Fruit fly (Drosophila melanogaster) whole organism, wandering third instar larva: ENCODE measurements around the gene UQCR-14.

Experiments
- Abd-B ChIP-seq: fragments of >200 bp; optimal IDR thresholded peaks from 2 replicates; lab custom pipeline; 2017; ENCODE audit warnings: missing biosample characterization, missing genetic modification characterization
- CG32264 ChIP-seq: fragments of 200-800 bp; sonication (Bioruptor generic); optimal IDR thresholded peaks from 2 replicates; lab custom pipeline; 2016; ENCODE audit warnings: missing biosample characterization, missing genetic modification characterization
- CG9705 ChIP-seq: fragments of 200-800 bp; sonication (Bioruptor generic); optimal IDR thresholded peaks from 2 replicates; lab custom pipeline; 2018; ENCODE audit warnings: missing biosample characterization, mild to moderate bottlenecking, missing genetic modification characterization
- CrebA ChIP-seq: fragments of 200-800 bp; sonication (Bioruptor generic); optimal IDR thresholded peaks from 2 replicates; lab custom pipeline; 2016; ENCODE audit warnings: missing biosample characterization, mild to moderate bottlenecking, missing genetic modification characterization, borderline replicate concordance
- Dfd ChIP-seq: fragments of >200 bp; optimal IDR thresholded peaks from 2 replicates; lab custom pipeline; 2017; ENCODE audit warnings: missing biosample characterization, missing genetic modification characterization
- Dif ChIP-seq: fragments of 200-275, 200-300 bp; sonication (Bioruptor generic); optimal IDR thresholded peaks from 2 replicates; lab custom pipeline; 2018; ENCODE audit warnings: missing biosample characterization, missing genetic modification characterization; ENCODE audit not compliant: partially characterized antibody
- GATAd ChIP-seq: sonication (Bioruptor generic); optimal IDR thresholded peaks from 2 replicates; lab custom pipeline; 2016; ENCODE audit warnings: missing biosample characterization, missing genetic modification characterization
- HLH106 ChIP-seq: fragments of 200-800 bp; optimal IDR thresholded peaks from 3 replicates; lab custom pipeline; 2019; ENCODE audit warnings: missing biosample characterization, mild to moderate bottlenecking, missing genetic modification characterization, moderate library complexity
- Hnf4 ChIP-seq: fragments of 200-800 bp; sonication (Bioruptor generic); optimal IDR thresholded peaks from 2 replicates; lab custom pipeline; 2016; ENCODE audit warnings: missing biosample characterization, mild to moderate bottlenecking, missing genetic modification characterization
- Hr78 ChIP-seq: fragments of >200 bp; optimal IDR thresholded peaks from 2 replicates; lab custom pipeline; 2017; ENCODE audit warnings: missing biosample characterization, missing genetic modification characterization
- Hr83 ChIP-seq: fragments of 200-300 bp; sonication (Bioruptor generic); optimal IDR thresholded peaks from 2 replicates; lab custom pipeline; 2016; ENCODE audit warnings: missing biosample characterization, mild to moderate bottlenecking, missing genetic modification characterization, moderate library complexity; ENCODE audit not compliant: poor library complexity, severe bottlenecking
- Jra ChIP-seq: sonication (Bioruptor generic); optimal IDR thresholded peaks from 2 replicates; lab custom pipeline; 2016; ENCODE audit warnings: missing biosample characterization, missing genetic modification characterization
- Mio ChIP-seq: sonication (Bioruptor generic); optimal IDR thresholded peaks from 2 replicates; lab custom pipeline; 2016; ENCODE audit warnings: missing biosample characterization, missing genetic modification characterization
- Myc ChIP-seq: fragments of >200 bp; optimal IDR thresholded peaks from 2 replicates; lab custom pipeline; 2017
- N ChIP-seq: fragments of >200 bp; optimal IDR thresholded peaks from 2 replicates; lab custom pipeline; 2018; ENCODE audit warnings: missing biosample characterization, missing external identifiers, missing genetic modification characterization
- OdsH ChIP-seq: fragments of 200-800 bp; sonication (Bioruptor generic); optimal IDR thresholded peaks from 2 replicates; lab custom pipeline; 2016; ENCODE audit warnings: missing biosample characterization, mild to moderate bottlenecking, missing genetic modification characterization
- Rel ChIP-seq, 2 experiments: fragments of 200-800 bp; sonication (Bioruptor generic) in 1 of 2; optimal IDR thresholded peaks; 2 replicates in 1 of 2; 3 replicates in 1 of 2; lab custom pipeline; 2016 to 2019; ENCODE audit warnings: mild to moderate bottlenecking in 2 of 2, missing biosample characterization in 2 of 2, missing genetic modification characterization in 2 of 2, moderate library complexity in 1 of 2
- Sp1 ChIP-seq: fragments of 200-800 bp; sonication (Bioruptor generic); optimal IDR thresholded peaks from 3 replicates; lab custom pipeline; 2019; ENCODE audit warnings: missing biosample characterization, mild to moderate bottlenecking, missing genetic modification characterization, moderate library complexity
- Vsx2 ChIP-seq: fragments of 200-300, 225-300 bp; sonication (Bioruptor generic); optimal IDR thresholded peaks from 2 replicates; lab custom pipeline; 2018; ENCODE audit warnings: missing biosample characterization, missing genetic modification characterization; ENCODE audit not compliant: partially characterized antibody
- br ChIP-seq: fragments of 200-800 bp; sonication (Bioruptor generic); optimal IDR thresholded peaks from 2 replicates; lab custom pipeline; 2016; ENCODE audit warnings: missing biosample characterization, missing genetic modification characterization
- brk ChIP-seq: fragments of 200-800 bp; sonication (Bioruptor generic); optimal IDR thresholded peaks from 2 replicates; lab custom pipeline; 2016; ENCODE audit warnings: missing biosample characterization, mild to moderate bottlenecking, missing genetic modification characterization
- dl ChIP-seq, 2 experiments: fragments of 175-275, 200-275 bp in 1 of 2; fragments of 200-275 bp in 1 of 2; sonication (Bioruptor generic); optimal IDR thresholded peaks; lab custom pipeline; 2018; ENCODE audit warnings: mild to moderate bottlenecking in 2 of 2, missing biosample characterization in 2 of 2, missing genetic modification characterization in 2 of 2, moderate library complexity in 2 of 2; ENCODE audit not compliant: partially characterized antibody in 2 of 2, insufficient read depth in 1 of 2
- dmrt93B ChIP-seq: fragments of 200-800 bp; sonication (Bioruptor generic); optimal IDR thresholded peaks from 2 replicates; lab custom pipeline; 2018; ENCODE audit warnings: missing biosample characterization, mild to moderate bottlenecking, missing genetic modification characterization
- dsf ChIP-seq: sonication (Bioruptor generic); optimal IDR thresholded peaks from 2 replicates; lab custom pipeline; 2016; ENCODE audit warnings: missing biosample characterization, missing genetic modification characterization, borderline replicate concordance
- ey ChIP-seq: fragments of 200-800 bp; sonication (Bioruptor generic); optimal IDR thresholded peaks from 2 replicates; lab custom pipeline; 2016; ENCODE audit warnings: missing biosample characterization, missing genetic modification characterization
- foxo ChIP-seq, 2 experiments: fragments of 200-800 bp; sonication (Bioruptor generic); optimal IDR thresholded peaks; 2 replicates in 1 of 2; 3 replicates in 1 of 2; lab custom pipeline; 2016 to 2017; ENCODE audit warnings: missing biosample characterization in 2 of 2, missing genetic modification characterization in 2 of 2
- fru ChIP-seq: fragments of 200-800 bp; sonication (Bioruptor generic); optimal IDR thresholded peaks from 3 replicates; lab custom pipeline; 2016; ENCODE audit warnings: missing biosample characterization, mild to moderate bottlenecking, missing genetic modification characterization
- h ChIP-seq: fragments of 200-800 bp; sonication (Bioruptor generic); optimal IDR thresholded peaks from 3 replicates; lab custom pipeline; 2016; ENCODE audit warnings: missing biosample characterization, mild to moderate bottlenecking, missing genetic modification characterization
- jim ChIP-seq: fragments of 175-275, 200-325 bp; sonication (Bioruptor generic); optimal IDR thresholded peaks from 2 replicates; lab custom pipeline; 2016; ENCODE audit warnings: missing biosample characterization, mild to moderate bottlenecking, missing genetic modification characterization
- lola ChIP-seq: fragments of >200 bp; optimal IDR thresholded peaks from 2 replicates; lab custom pipeline; 2017; ENCODE audit warnings: missing biosample characterization, missing genetic modification characterization
- pan ChIP-seq: fragments of >200 bp; optimal IDR thresholded peaks from 2 replicates; lab custom pipeline; 2017
- psq ChIP-seq: fragments of 200-800 bp; sonication (Bioruptor generic); optimal IDR thresholded peaks from 3 replicates; lab custom pipeline; 2017; ENCODE audit warnings: missing biosample characterization, mild to moderate bottlenecking, missing genetic modification characterization, moderate library complexity
- rgr ChIP-seq: fragments of 200-800 bp; sonication (Bioruptor generic); optimal IDR thresholded peaks from 3 replicates; lab custom pipeline; 2016; ENCODE audit warnings: missing biosample characterization, mild to moderate bottlenecking, missing genetic modification characterization
- sage ChIP-seq: fragments of 200-800 bp; sonication (Bioruptor generic); optimal IDR thresholded peaks from 2 replicates; lab custom pipeline; 2016; ENCODE audit warnings: missing biosample characterization, mild to moderate bottlenecking, missing genetic modification characterization
- sv ChIP-seq: fragments of 200-800 bp; sonication (Bioruptor generic); optimal IDR thresholded peaks from 3 replicates; lab custom pipeline; 2016; ENCODE audit warnings: missing biosample characterization, missing genetic modification characterization
- tai ChIP-seq: sonication (Bioruptor generic); optimal IDR thresholded peaks from 2 replicates; lab custom pipeline; 2016; ENCODE audit warnings: missing biosample characterization, missing genetic modification characterization
- usp ChIP-seq: fragments of >200 bp; optimal IDR thresholded peaks from 2 replicates; lab custom pipeline; 2017; ENCODE audit warnings: missing biosample characterization, missing genetic modification characterization
- woc ChIP-seq: sonication (Bioruptor generic); optimal IDR thresholded peaks from 2 replicates; lab custom pipeline; 2016; ENCODE audit warnings: missing biosample characterization, mild to moderate bottlenecking, missing genetic modification characterization

Gene UQCR-14

dm6 chrX:16243989-16244388, 42.1 kb upstream of the UQCR-14 start:
- TF ChIP-seq pan (lab: Kevin White, UChicago) (no peak), woc (no peak), h (GFP tag; lab: Kevin White, UChicago) (no peak), Mio (GFP tag; lab: Kevin White, UChicago) (no peak), OdsH (GFP tag; lab: Kevin White, UChicago) (no peak)
- TF ChIP-seq, all 38 proteins: peak for 0

- TF ChIP-seq Myc, result peak; percentile 38
- TF ChIP-seq rgr (GFP tag; lab: Kevin White, UChicago), result no peak
- TF ChIP-seq CrebA (GFP tag; lab: Kevin White, UChicago), result no peak
- no peak for TF ChIP-seq Dif (GFP tag; lab: Kevin White, UChicago)
- no peak for TF ChIP-seq Abd-B (GFP tag; lab: Kevin White, UChicago)
- no peak for TF ChIP-seq foxo (GFP tag; optimal IDR thresholded peaks at IDR 0.05; lab: Kevin White, UChicago)
Observed at dm6 chrX:16244731-16245130, 41.4 kb upstream of the UQCR-14 start.

- TF ChIP-seq GATAd (GFP tag; lab: Kevin White, UChicago) (no peak), jim (GFP tag; lab: Kevin White, UChicago) (no peak), HLH106 (peak; percentile 57), sv (GFP tag; lab: Kevin White, UChicago) (peak; percentile 66), OdsH (GFP tag; lab: Kevin White, UChicago) (peak; percentile 35), tai (GFP tag; lab: Kevin White, UChicago) (no peak), brk (GFP tag; lab: Kevin White, UChicago) (no peak), Sp1 (peak; percentile 56), h (GFP tag; lab: Kevin White, UChicago) (peak; percentile 62), Jra (GFP tag; lab: Kevin White, UChicago) (no peak), N (GFP tag; lab: Kevin White, UChicago) (no peak), Dif (GFP tag; lab: Kevin White, UChicago) (no peak), Hnf4 (GFP tag; lab: Kevin White, UChicago) (peak; percentile 33), rgr (GFP tag; lab: Kevin White, UChicago) (peak; percentile 56), woc (no peak), lola (GFP tag; lab: Kevin White, UChicago) (no peak), dsf (GFP tag; lab: Kevin White, UChicago) (no peak), Hr78 (GFP tag; lab: Kevin White, UChicago) (no peak), psq (GFP tag; lab: Kevin White, UChicago) (peak; percentile 25), pan (lab: Kevin White, UChicago) (no peak), Vsx2 (GFP tag; lab: Kevin White, UChicago) (no peak), dl (GFP tag; optimal IDR thresholded peaks at IDR 0.05; lab: Kevin White, UChicago; ENCODE audit: insufficient read depth in 1 of 2, partially characterized antibody in 2 of 2) (no peak), Hr83 (GFP tag; lab: Kevin White, UChicago) (no peak), foxo (GFP tag; optimal IDR thresholded peaks at IDR 0.05; lab: Kevin White, UChicago) (peak in 1 of 2 experiments; percentile 68), br (GFP tag; lab: Kevin White, UChicago) (peak; percentile 34), Rel (GFP tag; optimal IDR thresholded peaks at IDR 0.05; lab: Kevin White, UChicago) (no peak), Rel (tag; optimal IDR thresholded peaks at IDR 0.05; lab: Kevin White, UChicago) (no peak), Mio (GFP tag; lab: Kevin White, UChicago) (no peak), fru (GFP tag; lab: Kevin White, UChicago) (peak; percentile 65), Dfd (GFP tag; lab: Kevin White, UChicago) (no peak), ey (GFP tag; lab: Kevin White, UChicago) (peak; percentile 48), usp (no peak), CrebA (GFP tag; lab: Kevin White, UChicago) (no peak), sage (GFP tag; lab: Kevin White, UChicago) (no peak), Abd-B (GFP tag; lab: Kevin White, UChicago) (no peak), CG32264 (GFP tag; lab: Kevin White, UChicago) (no peak), dmrt93B (GFP tag; lab: Kevin White, UChicago) (peak; percentile 43), Myc (no peak), CG9705 (GFP tag; lab: Kevin White, UChicago) (no peak)
Observed at dm6 chrX:16263415-16263814, 22.7 kb upstream of the UQCR-14 start.
